Worm (Caenorhabditis elegans) whole organism, midembryonic: ENCODE measurements around the gene eef-1A.2.

ENCODE experiments used
- T22C8.4 ChIP-seq: fragments of 200-800 bp; sonication (Bioruptor generic); IDR thresholded peaks from 2 replicates; pipeline ENCODE4 v1.3.6; 2022; ENCODE audit warnings: missing genetic modification characterization, missing compliant biosample characterization
- flt-1 ChIP-seq: fragments of 200-800 bp; sonication (Bioruptor generic); IDR thresholded peaks from 2 replicates; pipeline ENCODE4 v1.3.6; 2022; ENCODE audit warnings: missing genetic modification characterization, missing compliant biosample characterization
- med-1 ChIP-seq: sonication (generic microtip); optimal IDR thresholded peaks from 2 replicates; lab custom pipeline; 2017; ENCODE audit warnings: missing genetic modification characterization, mild to moderate bottlenecking, missing compliant biosample characterization, antibody characterized with exemption, missing genetic modification reagents; ENCODE audit not compliant: insufficient read depth
- ref-1 ChIP-seq: fragments of 200-800 bp; sonication (Bioruptor generic); conservative IDR thresholded peaks from 2 replicates; pipeline ENCODE4 v1.3.6; 2022; ENCODE audit warnings: missing genetic modification reagents, missing genetic modification characterization, missing compliant biosample characterization
- ztf-23 ChIP-seq: fragments of 200-800 bp; sonication (Bioruptor generic); IDR thresholded peaks from 2 replicates; pipeline ENCODE4 v1.3.6; 2022; ENCODE audit warnings: missing genetic modification reagents, missing genetic modification characterization, missing compliant biosample characterization
- ztf-29 ChIP-seq: fragments of 200-800 bp; sonication (Bioruptor generic); IDR thresholded peaks from 2 replicates; pipeline ENCODE4 v1.3.6; 2022; ENCODE audit warnings: missing genetic modification reagents, missing genetic modification characterization, missing compliant biosample characterization

DNA sequence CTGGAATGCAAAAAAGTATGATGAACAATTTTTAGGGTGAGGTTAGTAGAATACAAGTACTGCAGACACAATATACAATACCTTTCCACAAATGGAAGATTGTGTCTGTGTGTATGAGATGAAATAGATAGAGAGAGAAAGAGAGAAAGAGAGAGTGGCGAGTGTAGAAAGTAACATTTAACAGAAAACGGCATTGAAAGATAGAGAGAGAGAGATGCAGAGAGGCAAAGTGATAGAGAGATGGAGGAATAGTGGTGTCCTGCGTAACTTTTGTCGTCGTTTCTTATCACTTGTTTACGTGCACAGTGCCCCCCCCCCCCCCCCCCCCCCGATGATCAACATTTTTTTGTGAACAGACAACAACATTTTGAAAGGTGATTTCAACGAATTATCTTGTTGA lies 8.7 kb upstream of the eef-1A.2 start:
- TF ChIP-seq med-1 (no peak), ztf-29 (GFP tag; lab: Robert Waterston, UW) (no peak), flt-1 (GFP tag; lab: Robert Waterston, UW) (no peak), ref-1 (GFP tag; lab: Robert Waterston, UW) (no peak), ztf-23 (GFP tag; lab: Robert Waterston, UW) (no peak), T22C8.4 (GFP tag; lab: Robert Waterston, UW) (no peak)
